Worm (Caenorhabditis elegans) whole organism, late embryonic: ENCODE data around the gene fbxa-44.

ENCODE experiments used
- C38D4.7 ChIP-seq: fragments of 200-800 bp; sonication (Bioruptor generic); optimal IDR thresholded peaks from 2 replicates; lab custom pipeline; 2018; ENCODE audit warnings: mild to moderate bottlenecking, missing genetic modification characterization, moderate library complexity, missing compliant biosample characterization
- F13H6.1 ChIP-seq: sonication (generic microtip); optimal IDR thresholded peaks from 2 replicates; lab custom pipeline; 2016; ENCODE audit warnings: missing genetic modification characterization, missing compliant biosample characterization
- K02D7.2 ChIP-seq: sonication (generic microtip); optimal IDR thresholded peaks from 2 replicates; lab custom pipeline; 2017; ENCODE audit warnings: mild to moderate bottlenecking, missing genetic modification characterization, missing compliant biosample characterization
- ceh-14 ChIP-seq: sonication (generic microtip); optimal IDR thresholded peaks from 2 replicates; lab custom pipeline; 2016; ENCODE audit warnings: missing genotype, missing genetic modification characterization, missing compliant biosample characterization
- ceh-18 ChIP-seq: sonication (generic microtip); optimal IDR thresholded peaks from 2 replicates; lab custom pipeline; 2016; ENCODE audit warnings: missing genetic modification characterization, missing compliant biosample characterization
- ceh-2 ChIP-seq: sonication (generic microtip); optimal IDR thresholded peaks from 2 replicates; lab custom pipeline; 2016; ENCODE audit warnings: missing genotype, missing genetic modification characterization, missing compliant biosample characterization
- ceh-24 ChIP-seq: sonication (generic microtip); optimal IDR thresholded peaks from 2 replicates; lab custom pipeline; 2016; ENCODE audit warnings: mild to moderate bottlenecking, missing genetic modification characterization, missing compliant biosample characterization
- ceh-45 ChIP-seq: fragments of 200-800 bp; sonication (Bioruptor generic); IDR thresholded peaks from 2 replicates; pipeline ENCODE4 v1.3.6; 2022; ENCODE audit warnings: missing genetic modification reagents, missing genetic modification characterization, missing compliant biosample characterization
- ceh-48 ChIP-seq: sonication (generic microtip); optimal IDR thresholded peaks from 2 replicates; lab custom pipeline; 2016; ENCODE audit warnings: missing genetic modification characterization, inconsistent platforms, missing compliant biosample characterization
- ceh-9 ChIP-seq: sonication (generic microtip); optimal IDR thresholded peaks from 2 replicates; lab custom pipeline; 2016; ENCODE audit warnings: mild to moderate bottlenecking, missing genetic modification characterization, inconsistent platforms, missing compliant biosample characterization
- dve-1 ChIP-seq: sonication (generic microtip); optimal IDR thresholded peaks from 2 replicates; lab custom pipeline; 2017; ENCODE audit warnings: antibody characterized with exemption, mild to moderate bottlenecking, missing genetic modification characterization, missing compliant biosample characterization
- elt-2 ChIP-seq: sonication (generic microtip); optimal IDR thresholded peaks from 2 replicates; lab custom pipeline; 2016; ENCODE audit warnings: missing genetic modification reagents, missing genetic modification characterization, missing compliant biosample characterization
- fkh-10 ChIP-seq: fragments of 150-350 bp; optimal IDR thresholded peaks from 2 replicates; lab custom pipeline; 2014; ENCODE audit warnings: missing biosample characterization, missing genetic modification reagents, missing genetic modification characterization
- fkh-6 ChIP-seq: sonication (generic microtip); optimal IDR thresholded peaks from 2 replicates; lab custom pipeline; 2016; ENCODE audit warnings: missing genetic modification characterization, missing compliant biosample characterization
- hlh-13 ChIP-seq: fragments of 200-800 bp; sonication (Bioruptor generic); optimal IDR thresholded peaks from 2 replicates; lab custom pipeline; 2018; ENCODE audit warnings: mild to moderate bottlenecking, missing genetic modification characterization, missing compliant biosample characterization
- hlh-6 ChIP-seq: sonication (generic microtip); optimal IDR thresholded peaks from 2 replicates; lab custom pipeline; 2016; ENCODE audit warnings: missing genotype, missing genetic modification characterization, missing compliant biosample characterization
- hlh-8 ChIP-seq: sonication (generic microtip); optimal IDR thresholded peaks from 2 replicates; lab custom pipeline; 2016; ENCODE audit warnings: missing genotype, missing genetic modification characterization, missing compliant biosample characterization
- nfya-1 ChIP-seq: sonication (generic microtip); optimal IDR thresholded peaks from 2 replicates; lab custom pipeline; 2017; ENCODE audit warnings: missing genetic modification characterization, mild to moderate bottlenecking, missing compliant biosample characterization, antibody characterized with exemption, moderate library complexity
- nhr-11 ChIP-seq: fragments of 150-350 bp; optimal IDR thresholded peaks from 2 replicates; lab custom pipeline; 2014; ENCODE audit warnings: missing biosample characterization, missing genetic modification characterization
- odd-2 ChIP-seq: sonication (generic microtip); optimal IDR thresholded peaks from 2 replicates; lab custom pipeline; 2017; ENCODE audit warnings: antibody characterized with exemption, mild to moderate bottlenecking, missing genetic modification characterization, missing compliant biosample characterization
- pha-2 ChIP-seq: sonication (generic microtip); optimal IDR thresholded peaks from 2 replicates; lab custom pipeline; 2017; ENCODE audit warnings: mild to moderate bottlenecking, missing genetic modification characterization, missing compliant biosample characterization
- pha-4 ChIP-seq: fragments of 150-350 bp; optimal IDR thresholded peaks from 2 replicates; lab custom pipeline; 2018; ENCODE audit warnings: missing biosample characterization, missing genetic modification reagents, missing genetic modification characterization
- pros-1 ChIP-seq: fragments of 150-350 bp; optimal IDR thresholded peaks from 2 replicates; lab custom pipeline; 2014; ENCODE audit warnings: missing biosample characterization, missing genetic modification reagents, missing genetic modification characterization
- rnt-1 ChIP-seq: sonication (generic microtip); optimal IDR thresholded peaks from 2 replicates; lab custom pipeline; 2016; ENCODE audit warnings: missing genetic modification characterization, missing compliant biosample characterization
- sox-4 ChIP-seq: sonication (generic microtip); optimal IDR thresholded peaks from 2 replicates; lab custom pipeline; 2017; ENCODE audit warnings: mild to moderate bottlenecking, missing genetic modification characterization, inconsistent platforms, missing compliant biosample characterization
- tbx-2 ChIP-seq: sonication (generic microtip); optimal IDR thresholded peaks from 2 replicates; lab custom pipeline; 2016; ENCODE audit warnings: missing genetic modification characterization, missing compliant biosample characterization
- tbx-7 ChIP-seq: sonication (generic microtip); optimal IDR thresholded peaks from 2 replicates; lab custom pipeline; 2016; ENCODE audit warnings: missing genotype, missing genetic modification characterization, missing compliant biosample characterization
- ttx-3 ChIP-seq: sonication (generic microtip); optimal IDR thresholded peaks from 2 replicates; lab custom pipeline; 2016; ENCODE audit warnings: missing genetic modification reagents, missing genetic modification characterization, missing compliant biosample characterization
- unc-3 ChIP-seq, 2 experiments: fragments of 200-800 bp in 1 of 2; sonication (Bioruptor generic) in 1 of 2; sonication (generic microtip) in 1 of 2; conservative IDR thresholded peaks in 1 of 2; optimal IDR thresholded peaks in 1 of 2; 2 replicates each; pipeline versions ENCODE4 v1.3.6 to Lab custom; 2016 to 2022; ENCODE audit warnings: missing compliant biosample characterization in 2 of 2, missing genetic modification characterization in 2 of 2, missing genetic modification reagents in 1 of 2
- unc-42 ChIP-seq: sonication (generic microtip); optimal IDR thresholded peaks from 2 replicates; lab custom pipeline; 2016; ENCODE audit warnings: missing genotype, missing genetic modification characterization, missing compliant biosample characterization
- unc-86 ChIP-seq: sonication (generic microtip); optimal IDR thresholded peaks from 2 replicates; lab custom pipeline; 2016; ENCODE audit warnings: missing genetic modification characterization, missing compliant biosample characterization

fbxa-44 gene

DNA sequence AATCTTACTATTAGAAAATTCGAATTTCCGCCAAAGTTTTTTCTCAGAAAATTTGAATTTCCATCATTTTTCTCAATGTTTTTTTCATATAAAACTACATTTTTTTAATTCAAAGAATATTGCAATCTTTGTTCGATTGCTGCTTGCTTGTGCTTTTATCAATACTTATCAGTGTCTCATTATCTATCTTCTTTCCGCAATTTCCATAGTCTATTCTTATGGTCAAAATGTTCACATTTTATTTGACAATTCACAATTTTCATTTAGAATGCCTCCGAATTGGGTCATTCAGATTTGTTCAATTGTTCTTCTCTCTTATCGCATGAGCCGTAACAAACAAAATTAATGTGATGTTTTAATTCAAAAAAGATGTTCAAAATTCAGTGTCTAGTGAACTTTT is 22.2 kb downstream of the fbxa-44 start:
- TF ChIP-seq elt-2 (tag; lab: Kevin White, UChicago) (peak; percentile 14), unc-86 (tag; lab: Kevin White, UChicago) (no peak)

DNA sequence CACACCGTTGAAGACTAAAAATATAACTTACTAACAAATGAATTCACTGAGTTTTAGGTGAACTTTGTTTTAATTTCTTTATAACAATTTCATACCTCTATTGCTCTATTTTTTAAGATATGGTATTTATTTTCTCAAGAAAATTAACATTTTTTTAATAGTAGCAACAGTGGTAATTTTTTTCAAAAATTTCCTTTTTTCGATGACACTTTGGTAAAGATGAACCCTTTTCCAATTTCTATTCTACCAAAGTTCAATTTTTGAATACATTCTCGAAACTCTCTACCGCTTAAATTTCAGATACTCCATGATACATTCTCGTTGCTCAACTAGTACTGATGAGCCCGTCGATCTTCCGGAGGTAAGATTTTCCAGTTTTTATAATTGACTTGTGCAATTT is 22.9 kb downstream of the fbxa-44 start, which contains the start of gene nhr-116:
TSS of gene nhr-116 (plus strand) at position 301 of the 400 bp plus-strand sequence.
- TF ChIP-seq pros-1 (tag; lab: Kevin White, UChicago): no peak
- TF ChIP-seq ttx-3 (tag; lab: Kevin White, UChicago): no peak
- TF ChIP-seq nfya-1: no peak
- no peak for TF ChIP-seq pha-2 (tag; lab: Kevin White, UChicago)
- no peak for TF ChIP-seq fkh-6 (tag; lab: Kevin White, UChicago)
- TF ChIP-seq ceh-18 (tag; lab: Kevin White, UChicago): no peak
- no peak for TF ChIP-seq F13H6.1 (tag; lab: Kevin White, UChicago)
- TF ChIP-seq hlh-13 (GFP tag; lab: Kevin White, UChicago): no peak
- no peak for TF ChIP-seq hlh-8 (tag; lab: Kevin White, UChicago)
- no peak for TF ChIP-seq pha-4 (tag; lab: Kevin White, UChicago)
- no peak for TF ChIP-seq hlh-6
- TF ChIP-seq, all 69 proteins: peak for 0

DNA sequence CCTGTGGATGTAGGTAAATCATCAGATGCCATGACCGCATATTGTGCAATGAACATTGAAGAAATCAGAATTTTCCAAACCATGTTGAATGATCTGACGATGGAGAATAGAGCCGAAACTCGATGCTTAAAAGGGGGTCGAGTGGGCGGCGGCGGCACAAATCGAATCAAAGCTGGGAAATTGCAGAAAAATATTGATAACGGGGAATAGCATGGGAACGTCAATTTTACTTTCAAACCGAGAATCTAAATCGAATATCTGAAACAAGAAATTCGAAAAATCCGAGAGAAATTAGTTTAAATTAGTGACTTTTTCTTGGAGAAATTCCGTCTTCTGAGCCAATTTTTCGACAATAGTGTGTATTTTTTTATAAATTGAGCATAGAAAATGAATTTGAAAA is 27.0 kb downstream of the fbxa-44 start, which contains the start of gene F09C6.10:
TSS of gene F09C6.10 (minus strand) at position 101 of the 400 bp plus-strand sequence.
- no peak for TF ChIP-seq ceh-48

DNA sequence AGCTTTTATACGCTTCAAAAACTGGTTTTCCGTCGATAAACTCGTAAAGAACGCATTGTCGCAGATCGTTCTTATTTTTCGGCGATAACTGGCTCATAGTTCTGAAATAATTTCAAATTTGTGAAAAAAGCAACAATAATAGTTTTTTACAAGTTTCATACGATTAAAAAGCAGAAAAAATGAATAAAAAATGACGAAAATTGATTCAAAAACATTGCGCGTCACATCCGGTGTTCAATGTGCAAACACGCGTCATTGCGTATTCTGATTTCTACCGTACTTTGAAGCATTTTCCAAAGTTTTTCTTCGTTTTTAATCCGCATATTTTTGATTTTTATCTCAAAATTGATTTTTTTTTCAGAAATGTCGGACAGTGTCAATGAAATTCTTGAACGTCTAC is 29.3 kb downstream of the fbxa-44 start, which contains the start of the genes fbxa-206 and Y102A5C.2:
TSS of gene fbxa-206 (minus strand) at position 101 of the 400 bp plus-strand sequence.
TSS of gene Y102A5C.2 (plus strand) at position 354 of the 400 bp plus-strand sequence.
- TF ChIP-seq nhr-11 (tag; lab: Kevin White, UChicago) (no peak), ceh-9 (tag; lab: Kevin White, UChicago) (no peak), ceh-14 (tag; lab: Kevin White, UChicago) (no peak), tbx-7 (tag; lab: Kevin White, UChicago) (no peak), C38D4.7 (GFP tag; lab: Kevin White, UChicago) (no peak), K02D7.2 (tag; lab: Kevin White, UChicago) (no peak), fkh-6 (tag; lab: Kevin White, UChicago) (no peak), unc-3 (GFP tag; conservative IDR thresholded peaks at IDR 0.05; lab: Robert Waterston, UW) (no peak), unc-3 (tag; optimal IDR thresholded peaks at IDR 0.05; lab: Kevin White, UChicago) (no peak), fkh-10 (GFP tag; lab: Kevin White, UChicago) (no peak), ceh-48 (no peak), dve-1 (tag; lab: Kevin White, UChicago) (no peak), unc-42 (tag; lab: Kevin White, UChicago) (no peak)

DNA sequence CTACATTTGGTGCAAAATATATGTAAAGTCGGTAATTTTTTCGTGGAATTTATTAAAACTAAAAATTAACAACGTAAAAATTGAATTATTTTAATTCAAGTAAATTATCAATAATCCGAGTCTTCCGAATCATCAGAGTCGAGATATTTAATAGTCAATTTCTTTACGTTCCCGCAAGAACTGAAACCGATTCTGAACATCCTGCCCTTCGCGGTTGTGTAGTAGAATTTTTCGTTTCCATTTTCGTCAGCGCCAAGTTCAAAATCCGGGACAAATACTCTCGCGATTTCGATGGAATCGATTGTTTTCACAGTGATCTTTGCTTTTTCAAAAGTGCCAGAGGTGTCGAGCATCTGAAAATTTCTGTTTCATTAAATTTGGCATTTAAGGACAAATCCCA is 30.6 kb downstream of the fbxa-44 start:
- TF ChIP-seq ceh-18 (tag; lab: Kevin White, UChicago) (no peak), pros-1 (tag; lab: Kevin White, UChicago) (no peak), sox-4 (no peak), tbx-2 (tag; lab: Kevin White, UChicago) (no peak), ceh-48 (no peak), unc-42 (tag; lab: Kevin White, UChicago) (no peak), tbx-7 (tag; lab: Kevin White, UChicago) (no peak), ceh-45 (GFP tag; lab: Robert Waterston, UW) (no peak)
- TF ChIP-seq, all 69 proteins: peak for 0

DNA sequence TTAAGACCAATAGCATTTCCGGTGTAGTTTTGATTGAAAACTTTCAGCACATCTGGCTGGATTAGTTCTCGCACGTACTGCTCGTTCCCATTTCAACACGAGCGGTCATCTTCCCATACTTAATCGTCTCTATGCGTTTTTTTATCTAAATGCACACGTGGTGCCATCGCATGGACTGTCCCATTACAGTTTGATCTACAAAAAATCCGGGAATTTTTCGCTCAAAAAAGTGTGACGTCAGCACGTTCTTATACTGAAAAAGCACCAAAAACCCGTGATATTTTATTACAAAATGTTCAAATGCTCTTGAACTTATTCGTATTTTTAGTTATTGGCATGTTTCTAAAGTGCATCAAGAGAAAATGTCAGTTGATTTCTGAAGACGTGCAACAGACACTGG is 32.9 kb downstream of the fbxa-44 start, which contains the start of gene Y102A5C.4:
TSS of gene Y102A5C.4 (plus strand) at position 301 of the 400 bp plus-strand sequence.
- TF ChIP-seq odd-2 (tag; lab: Kevin White, UChicago): no peak
- TF ChIP-seq ceh-24 (tag; lab: Kevin White, UChicago): no peak
- no peak for TF ChIP-seq elt-2 (tag; lab: Kevin White, UChicago)
- no peak for TF ChIP-seq ceh-2
- TF ChIP-seq rnt-1 (tag; lab: Kevin White, UChicago): no peak
